Fruit fly (Drosophila melanogaster) whole organism: ENCODE data around the gene CG16824.

ENCODE experiments used
- CG8478 ChIP-seq: fragments of >200 bp; optimal IDR thresholded peaks from 2 replicates; lab custom pipeline; 2018; ENCODE audit warnings: inconsistent platforms
- Dll ChIP-seq: fragments of >200 bp; optimal IDR thresholded peaks from 2 replicates; lab custom pipeline; 2017
- EcR ChIP-seq, 2 experiments: fragments of >200 bp; optimal IDR thresholded peaks; 2 replicates each; lab custom pipeline; 2017; ENCODE audit warnings: missing biosample characterization in 2 of 2, missing genetic modification characterization in 2 of 2, missing genetic modification reagents in 2 of 2
- pan ChIP-seq: fragments of >200 bp; optimal IDR thresholded peaks from 2 replicates; lab custom pipeline; 2017
- psq ChIP-seq: fragments of >200 bp; optimal IDR thresholded peaks from 2 replicates; lab custom pipeline; 2017
- usp ChIP-seq: fragments of >200 bp; optimal IDR thresholded peaks from 2 replicates; lab custom pipeline; 2017; ENCODE audit warnings: missing biosample characterization, missing genetic modification characterization, mixed read lengths

DNA sequence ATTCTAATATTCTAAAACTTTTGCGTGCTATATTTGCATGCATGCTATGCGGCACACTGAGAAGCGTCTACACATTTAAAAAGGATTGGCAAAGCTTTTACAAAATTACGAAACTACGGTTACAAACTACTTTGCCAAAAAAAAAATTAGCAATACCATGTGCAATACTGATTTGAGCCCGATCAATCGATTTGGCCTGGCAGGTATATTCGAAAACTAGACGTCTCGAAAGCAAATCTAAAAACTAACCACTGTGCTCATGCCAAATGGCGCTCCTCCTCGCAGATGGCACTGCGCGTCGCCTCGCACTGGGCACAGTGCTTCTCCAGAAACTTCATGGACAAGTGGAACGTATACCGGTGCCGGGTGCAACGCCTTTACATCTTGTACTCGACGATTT, 11.7 kb downstream of the CG16824 start, which contains the start of gene CG16825:
- TF ChIP-seq usp (no peak), psq (no peak), CG8478 (no peak), EcR (GFP tag; optimal IDR thresholded peaks at IDR 0.05; lab: Kevin White, UChicago) (no peak), pan (lab: Kevin White, UChicago) (no peak), Dll (lab: Kevin White, UChicago) (no peak)
